Fruit fly (Drosophila melanogaster) whole organism, pupa: ENCODE data around the gene mthl11.

Experiments used
- CG10348 ChIP-seq: fragments of 200-800 bp; sonication (Bioruptor generic); IDR thresholded peaks from 2 replicates; pipeline ENCODE4 v1.3.6; 2022; ENCODE audit warnings: missing biosample characterization, missing genetic modification characterization
- CG12605 ChIP-seq: fragments of 200-800 bp; sonication (Bioruptor generic); IDR thresholded peaks from 2 replicates; pipeline ENCODE4 v1.3.6; 2022; ENCODE audit warnings: missing biosample characterization, missing genetic modification characterization
- CG15710 ChIP-seq: fragments of 200-800 bp; sonication (Bioruptor generic); optimal IDR thresholded peaks from 2 replicates; lab custom pipeline; 2018; ENCODE audit warnings: missing biosample characterization, mild to moderate bottlenecking, missing genetic modification characterization, moderate library complexity
- CG17806 ChIP-seq: fragments of 200-800 bp; sonication (Bioruptor generic); optimal IDR thresholded peaks from 2 replicates; lab custom pipeline; 2018; ENCODE audit warnings: missing biosample characterization, mild to moderate bottlenecking, missing genetic modification characterization, moderate library complexity
- CG4496 ChIP-seq: fragments of 200-800 bp; sonication (Bioruptor generic); IDR thresholded peaks from 3 replicates; pipeline ENCODE4 v1.3.6; 2022; ENCODE audit warnings: missing biosample characterization, missing genetic modification characterization
- CG8159 ChIP-seq: fragments of 200-800 bp; sonication (Bioruptor generic); optimal IDR thresholded peaks from 3 replicates; lab custom pipeline; 2018; ENCODE audit warnings: missing biosample characterization, mild to moderate bottlenecking, missing genetic modification characterization, moderate library complexity
- CG8301 ChIP-seq: fragments of 200-800 bp; sonication (Bioruptor generic); optimal IDR thresholded peaks from 2 replicates; lab custom pipeline; 2018; ENCODE audit warnings: missing biosample characterization, mild to moderate bottlenecking, missing genetic modification characterization
- CG9948 ChIP-seq: fragments of 200-800 bp; sonication (Bioruptor generic); optimal IDR thresholded peaks from 2 replicates; lab custom pipeline; 2018; ENCODE audit warnings: missing biosample characterization, mild to moderate bottlenecking, missing genetic modification characterization, moderate library complexity
- EcR ChIP-seq: fragments of 200-800 bp; sonication (Bioruptor generic); optimal IDR thresholded peaks from 3 replicates; lab custom pipeline; 2019; ENCODE audit warnings: missing biosample characterization, missing genetic modification characterization, mild to moderate bottlenecking, moderate library complexity, missing genetic modification reagents
- Ets98B ChIP-seq: fragments of 200-800 bp; sonication (Bioruptor generic); IDR thresholded peaks from 2 replicates; pipeline ENCODE4 v1.3.6; 2022; ENCODE audit warnings: missing biosample characterization, missing genetic modification characterization
- Pif1A ChIP-seq: fragments of 200-800 bp; sonication (Bioruptor generic); optimal IDR thresholded peaks from 3 replicates; lab custom pipeline; 2016; ENCODE audit warnings: missing biosample characterization, missing genetic modification characterization
- Pif1B ChIP-seq: fragments of 200-800 bp; sonication (Bioruptor generic); optimal IDR thresholded peaks from 3 replicates; lab custom pipeline; 2016; ENCODE audit warnings: missing biosample characterization, missing genetic modification characterization
- fd96Ca ChIP-seq: fragments of 200-800 bp; sonication (Bioruptor generic); IDR thresholded peaks from 3 replicates; pipeline ENCODE4 v1.3.6; 2022; ENCODE audit warnings: missing biosample characterization, missing genetic modification characterization
- gl ChIP-seq: fragments of 200-800 bp; sonication (Bioruptor generic); optimal IDR thresholded peaks from 2 replicates; lab custom pipeline; 2018; ENCODE audit warnings: missing biosample characterization, mild to moderate bottlenecking, missing genetic modification characterization

dm6 chr3R:10394368-10394770, 6.5 kb upstream of the mthl11 start:
- no peak for TF ChIP-seq CG10348 (GFP tag; lab: Robert Waterston, UW)
- TF ChIP-seq CG4496 (GFP tag; lab: Robert Waterston, UW): no peak
- TF ChIP-seq CG9948: no peak
- TF ChIP-seq Pif1A (GFP tag; lab: Kevin White, UChicago): no peak
- TF ChIP-seq EcR (GFP tag; lab: Kevin White, UChicago): no peak
- no peak for TF ChIP-seq fd96Ca (GFP tag; lab: Robert Waterston, UW)
- TF ChIP-seq CG8301 (tag; lab: Kevin White, UChicago): no peak
- TF ChIP-seq gl (tag; lab: Kevin White, UChicago): no peak
- no peak for TF ChIP-seq CG17806
- TF ChIP-seq CG8159 (tag; lab: Kevin White, UChicago): no peak
- no peak for TF ChIP-seq Ets98B
- no peak for TF ChIP-seq CG12605
- TF ChIP-seq Pif1B (GFP tag; lab: Kevin White, UChicago): no peak
- no peak for TF ChIP-seq CG15710 (tag; lab: Kevin White, UChicago)
